Worm (Caenorhabditis elegans) whole organism, L1 larva: Measurements from ENCODE around the gene F57G9.7.

Source experiments
- ceh-82 ChIP-seq, 3 experiments: fragments of 150-350 bp in 1 of 3; sonication (generic microtip) in 2 of 3; optimal IDR thresholded peaks; 2 replicates each; lab custom pipeline; 2014 to 2017; ENCODE audit warnings: missing biosample characterization in 3 of 3, missing genetic modification characterization in 3 of 3
- egl-27 ChIP-seq, 2 experiments: fragments of 150-350 bp in 1 of 2; sonication (generic microtip); optimal IDR thresholded peaks; 3 replicates each; lab custom pipeline; 2017 to 2018; ENCODE audit warnings: missing biosample characterization in 2 of 2, missing genetic modification characterization in 2 of 2, missing genetic modification reagents in 2 of 2
- fkh-10 ChIP-seq: sonication (generic microtip); optimal IDR thresholded peaks from 2 replicates; lab custom pipeline; 2017; ENCODE audit warnings: missing biosample characterization, missing genetic modification reagents, missing genetic modification characterization
- nhr-11 ChIP-seq: fragments of 150-350 bp; optimal IDR thresholded peaks from 2 replicates; lab custom pipeline; 2014; ENCODE audit warnings: missing biosample characterization, missing genetic modification characterization
- nhr-12 ChIP-seq: sonication (generic microtip); optimal IDR thresholded peaks from 2 replicates; lab custom pipeline; 2017; ENCODE audit warnings: missing biosample characterization, missing genetic modification characterization
- zip-4 ChIP-seq: fragments of 200-800 bp; sonication (Bioruptor generic); optimal IDR thresholded peaks from 2 replicates; lab custom pipeline; 2018; ENCODE audit warnings: mild to moderate bottlenecking, missing genetic modification characterization, moderate library complexity, missing compliant biosample characterization
- ztf-11 ChIP-seq, 2 experiments: sonication (generic microtip); optimal IDR thresholded peaks; 2 replicates each; lab custom pipeline; 2016 to 2017; ENCODE audit warnings: missing genetic modification characterization in 2 of 2, missing biosample characterization in 1 of 2, missing compliant biosample characterization in 1 of 2
- ztf-4 ChIP-seq: fragments of 150-350 bp; optimal IDR thresholded peaks from 2 replicates; lab custom pipeline; 2014; ENCODE audit warnings: missing biosample characterization, missing genetic modification characterization

ce11 chrII:12406394-12406793 lies 8.8 kb upstream of the F57G9.7 start, which contains the start of gene sre-30:
- TF ChIP-seq ceh-82 (tag; optimal IDR thresholded peaks at IDR 0.05; lab: Kevin White, UChicago) (no peak), egl-27 (tag; optimal IDR thresholded peaks at IDR 0.05; lab: Kevin White, UChicago) (no peak), nhr-11 (tag; lab: Kevin White, UChicago) (no peak), zip-4 (GFP tag; lab: Kevin White, UChicago) (no peak), nhr-12 (tag; lab: Kevin White, UChicago) (no peak), ztf-4 (no peak), ztf-11 (tag; optimal IDR thresholded peaks at IDR 0.05; lab: Kevin White, UChicago) (no peak), fkh-10 (GFP tag; lab: Kevin White, UChicago) (no peak)
